Fruit fly (Drosophila melanogaster) whole organism, adult: Measurements from ENCODE around the gene CG34163.

Source experiments
- CG11617 ChIP-seq: fragments of 200-800 bp; sonication (Bioruptor generic); optimal IDR thresholded peaks from 2 replicates; lab custom pipeline; 2017; ENCODE audit warnings: mild to moderate bottlenecking, missing biosample characterization, missing genetic modification reagents, missing genetic modification characterization
- CG12768 ChIP-seq: fragments of 200-800 bp; sonication (Bioruptor generic); optimal IDR thresholded peaks from 2 replicates; lab custom pipeline; 2017; ENCODE audit warnings: missing biosample characterization, missing genetic modification characterization, mild to moderate bottlenecking, moderate library complexity, missing genetic modification reagents
- CG14711 ChIP-seq: fragments of 200-800 bp; sonication (Bioruptor generic); optimal IDR thresholded peaks from 2 replicates; lab custom pipeline; 2018; ENCODE audit warnings: missing biosample characterization, mild to moderate bottlenecking, missing genetic modification characterization, moderate library complexity
- CG1620 ChIP-seq: fragments of 200-800 bp; sonication (Bioruptor generic); optimal IDR thresholded peaks from 2 replicates; lab custom pipeline; 2016; ENCODE audit warnings: missing biosample characterization, missing genetic modification characterization
- CG33017 ChIP-seq: fragments of 200-800 bp; sonication (Bioruptor generic); optimal IDR thresholded peaks from 2 replicates; lab custom pipeline; 2018; ENCODE audit warnings: missing biosample characterization, mild to moderate bottlenecking, missing genetic modification characterization, moderate library complexity
- CG5204 ChIP-seq: fragments of 200-800 bp; sonication (Bioruptor generic); optimal IDR thresholded peaks from 2 replicates; lab custom pipeline; 2016; ENCODE audit warnings: missing biosample characterization, missing genetic modification characterization
- CG7045 ChIP-seq: fragments of 200-800 bp; sonication (Bioruptor generic); optimal IDR thresholded peaks from 2 replicates; lab custom pipeline; 2017; ENCODE audit warnings: missing biosample characterization, mild to moderate bottlenecking, missing genetic modification characterization
- CG7101 ChIP-seq: fragments of 200-800 bp; sonication (Bioruptor generic); optimal IDR thresholded peaks from 2 replicates; lab custom pipeline; 2018; ENCODE audit warnings: missing biosample characterization, mild to moderate bottlenecking, missing genetic modification characterization, moderate library complexity
- Clk ChIP-seq: fragments of 200-800 bp; sonication (Bioruptor generic); optimal IDR thresholded peaks from 2 replicates; lab custom pipeline; 2017; ENCODE audit warnings: missing biosample characterization, missing genetic modification characterization
- Crg-1 ChIP-seq: fragments of 200-800 bp; sonication (Bioruptor generic); optimal IDR thresholded peaks from 2 replicates; lab custom pipeline; 2016; ENCODE audit warnings: missing biosample characterization, missing genetic modification characterization
- Hr96 ChIP-seq: fragments of 200-800 bp; sonication (Bioruptor generic); optimal IDR thresholded peaks from 2 replicates; lab custom pipeline; 2016; ENCODE audit warnings: missing biosample characterization, missing genetic modification characterization
- Mnt ChIP-seq: fragments of 200-800 bp; sonication (Bioruptor generic); optimal IDR thresholded peaks from 2 replicates; lab custom pipeline; 2016; ENCODE audit warnings: missing biosample characterization, mild to moderate bottlenecking, missing genetic modification characterization
- bab1 ChIP-seq: fragments of 200-800 bp; sonication (Bioruptor generic); optimal IDR thresholded peaks from 3 replicates; lab custom pipeline; 2019; ENCODE audit warnings: missing biosample characterization, mild to moderate bottlenecking, missing genetic modification characterization, moderate library complexity
- cic ChIP-seq: fragments of 200-800 bp; sonication (Bioruptor generic); optimal IDR thresholded peaks from 2 replicates; lab custom pipeline; 2017; ENCODE audit warnings: missing biosample characterization, mild to moderate bottlenecking, missing genetic modification characterization, moderate library complexity
- cnc ChIP-seq, 2 experiments: fragments of >200 bp; optimal IDR thresholded peaks; 2 replicates each; lab custom pipeline; 2017
- kay ChIP-seq: fragments of 200-800 bp; sonication (Bioruptor generic); peaks from one replicate; lab custom pipeline; 2016; ENCODE audit warnings: missing biosample characterization, missing genetic modification characterization, borderline replicate concordance
- ovo ChIP-seq: fragments of 200-800 bp; sonication (Bioruptor generic); optimal IDR thresholded peaks from 2 replicates; lab custom pipeline; 2016; ENCODE audit warnings: missing biosample characterization, missing genetic modification characterization
- pad ChIP-seq: fragments of 200-800 bp; sonication (Bioruptor generic); optimal IDR thresholded peaks from 3 replicates; lab custom pipeline; 2017; ENCODE audit warnings: missing biosample characterization, missing genetic modification characterization, mild to moderate bottlenecking, moderate library complexity, missing genetic modification reagents
- tj ChIP-seq: fragments of 200-800 bp; sonication (Bioruptor generic); optimal IDR thresholded peaks from 3 replicates; lab custom pipeline; 2017; ENCODE audit warnings: missing biosample characterization, mild to moderate bottlenecking, missing genetic modification characterization, moderate library complexity
- toe ChIP-seq: fragments of 200-800 bp; sonication (Bioruptor generic); optimal IDR thresholded peaks from 2 replicates; lab custom pipeline; 2016; ENCODE audit warnings: missing biosample characterization, missing genetic modification characterization

CG34163 gene

dm6 chr2L:11977721-11978120, 10.3 kb upstream of the CG34163 start:
- TF ChIP-seq tj (GFP tag; lab: Kevin White, UChicago) (no peak), CG7101 (tag; lab: Kevin White, UChicago) (no peak), CG5204 (no peak), Hr96 (no peak), CG7045 (GFP tag; lab: Kevin White, UChicago) (no peak), Mnt (GFP tag; lab: Kevin White, UChicago) (no peak), cnc (optimal IDR thresholded peaks at IDR 0.05; lab: Kevin White, UChicago) (no peak), cic (GFP tag; lab: Kevin White, UChicago) (no peak), Clk (GFP tag; lab: Kevin White, UChicago) (no peak), Crg-1 (no peak), toe (GFP tag; lab: Kevin White, UChicago) (no peak), CG11617 (GFP tag; lab: Kevin White, UChicago) (no peak), CG12768 (no peak)

dm6 chr2L:11980075-11980474, 8.0 kb upstream of the CG34163 start:
- no peak for TF ChIP-seq pad (GFP tag; lab: Kevin White, UChicago)
- TF ChIP-seq CG33017 (tag; lab: Kevin White, UChicago): no peak
- TF ChIP-seq toe (GFP tag; lab: Kevin White, UChicago): no peak
- no peak for TF ChIP-seq CG1620 (GFP tag; lab: Kevin White, UChicago)
- no peak for TF ChIP-seq bab1 (GFP tag; lab: Kevin White, UChicago)
- no peak for TF ChIP-seq CG7045 (GFP tag; lab: Kevin White, UChicago)
- no peak for TF ChIP-seq kay (GFP tag; lab: Kevin White, UChicago)
- TF ChIP-seq tj (GFP tag; lab: Kevin White, UChicago): no peak
- TF ChIP-seq cnc (optimal IDR thresholded peaks at IDR 0.05; lab: Kevin White, UChicago): no peak

dm6 chr2L:11981210-11981609, 6.9 kb upstream of the CG34163 start, which contains the start of gene CG16965:
CG16965 (plus strand) TSS chr2L:11981591.
- peak; percentile 64 for TF ChIP-seq cic (GFP tag; lab: Kevin White, UChicago)
- no peak for TF ChIP-seq Crg-1
- no peak for TF ChIP-seq CG33017 (tag; lab: Kevin White, UChicago)
- no peak for TF ChIP-seq tj (GFP tag; lab: Kevin White, UChicago)
- no peak for TF ChIP-seq CG7045 (GFP tag; lab: Kevin White, UChicago)

- TF ChIP-seq CG7101 (tag; lab: Kevin White, UChicago): no peak
- no peak for TF ChIP-seq Hr96
- no peak for TF ChIP-seq CG33017 (tag; lab: Kevin White, UChicago)
- TF ChIP-seq CG7045 (GFP tag; lab: Kevin White, UChicago): no peak
- no peak for TF ChIP-seq CG14711 (tag; lab: Kevin White, UChicago)
- no peak for TF ChIP-seq cic (GFP tag; lab: Kevin White, UChicago)
- no peak for TF ChIP-seq bab1 (GFP tag; lab: Kevin White, UChicago)
- no peak for TF ChIP-seq kay (GFP tag; lab: Kevin White, UChicago)
- no peak for TF ChIP-seq CG12768
- TF ChIP-seq Clk (GFP tag; lab: Kevin White, UChicago): no peak
- TF ChIP-seq CG11617 (GFP tag; lab: Kevin White, UChicago): no peak
Observed at dm6 chr2L:11989210-11989609, 1.1 kb downstream of the CG34163 start.

- no peak for TF ChIP-seq CG11617 (GFP tag; lab: Kevin White, UChicago)
- TF ChIP-seq Crg-1: no peak
- no peak for TF ChIP-seq toe (GFP tag; lab: Kevin White, UChicago)
- no peak for TF ChIP-seq CG7045 (GFP tag; lab: Kevin White, UChicago)
- no peak for TF ChIP-seq tj (GFP tag; lab: Kevin White, UChicago)
- TF ChIP-seq pad (GFP tag; lab: Kevin White, UChicago): no peak
- TF ChIP-seq bab1 (GFP tag; lab: Kevin White, UChicago): no peak
- no peak for TF ChIP-seq Mnt (GFP tag; lab: Kevin White, UChicago)
- TF ChIP-seq CG12768: no peak
- no peak for TF ChIP-seq CG14711 (tag; lab: Kevin White, UChicago)
- TF ChIP-seq cic (GFP tag; lab: Kevin White, UChicago): no peak
- no peak for TF ChIP-seq Clk (GFP tag; lab: Kevin White, UChicago)
- no peak for TF ChIP-seq Hr96
- no peak for TF ChIP-seq ovo (GFP tag; lab: Kevin White, UChicago)
- no peak for TF ChIP-seq cnc (optimal IDR thresholded peaks at IDR 0.05; lab: Kevin White, UChicago)
- TF ChIP-seq CG7101 (tag; lab: Kevin White, UChicago): no peak
- no peak for TF ChIP-seq CG5204
- TF ChIP-seq kay (GFP tag; lab: Kevin White, UChicago): no peak
- no peak for TF ChIP-seq CG33017 (tag; lab: Kevin White, UChicago)
- TF ChIP-seq CG1620 (GFP tag; lab: Kevin White, UChicago): no peak
Observed at dm6 chr2L:11989729-11990128, 1.7 kb downstream of the CG34163 start, which contains the start of the genes zuc and dgt2. zuc (minus strand) TSS chr2L:11989882. dgt2 (plus strand) TSS chr2L:11989936.

dm6 chr2L:11990458-11991065, 2.5 kb downstream of the CG34163 start, which contains the start of gene escl:
escl (plus strand) TSS chr2L:11990927.
- no peak for TF ChIP-seq Clk (GFP tag; lab: Kevin White, UChicago)
- TF ChIP-seq CG11617 (GFP tag; lab: Kevin White, UChicago): peak; percentile 3
- peak; percentile 89 for TF ChIP-seq CG14711 (tag; lab: Kevin White, UChicago)
